Fruit fly (Drosophila melanogaster) whole organism, pupa: ENCODE results near the gene Cpr78Ca.

Source experiments
- CG13204 ChIP-seq: fragments of 200-800 bp; sonication (Bioruptor generic); optimal IDR thresholded peaks from 2 replicates; lab custom pipeline; 2018; ENCODE audit warnings: missing biosample characterization, mild to moderate bottlenecking, missing genetic modification characterization, moderate library complexity
- CG14655 ChIP-seq: fragments of 200-800 bp; sonication (Bioruptor generic); optimal IDR thresholded peaks from 3 replicates; lab custom pipeline; 2017; ENCODE audit warnings: mild to moderate bottlenecking, missing biosample characterization, missing genetic modification reagents, missing genetic modification characterization
- CG15710 ChIP-seq: fragments of 200-800 bp; sonication (Bioruptor generic); optimal IDR thresholded peaks from 2 replicates; lab custom pipeline; 2018; ENCODE audit warnings: missing biosample characterization, mild to moderate bottlenecking, missing genetic modification characterization, moderate library complexity
- CG17806 ChIP-seq: fragments of 200-800 bp; sonication (Bioruptor generic); optimal IDR thresholded peaks from 2 replicates; lab custom pipeline; 2018; ENCODE audit warnings: missing biosample characterization, mild to moderate bottlenecking, missing genetic modification characterization, moderate library complexity
- CG32121 ChIP-seq: fragments of 200-800 bp; sonication (Bioruptor generic); IDR thresholded peaks from 2 replicates; pipeline ENCODE4 v1.3.6; 2022; ENCODE audit warnings: missing biosample characterization, missing genetic modification characterization
- CG34367 ChIP-seq: fragments of 200-800 bp; sonication (Bioruptor generic); optimal IDR thresholded peaks from 2 replicates; lab custom pipeline; 2018; ENCODE audit warnings: missing biosample characterization, mild to moderate bottlenecking, missing genetic modification characterization
- CG9948 ChIP-seq: fragments of 200-800 bp; sonication (Bioruptor generic); optimal IDR thresholded peaks from 2 replicates; lab custom pipeline; 2018; ENCODE audit warnings: missing biosample characterization, mild to moderate bottlenecking, missing genetic modification characterization, moderate library complexity
- EcR ChIP-seq: fragments of 200-800 bp; sonication (Bioruptor generic); optimal IDR thresholded peaks from 3 replicates; lab custom pipeline; 2019; ENCODE audit warnings: missing biosample characterization, missing genetic modification characterization, mild to moderate bottlenecking, moderate library complexity, missing genetic modification reagents
- fd96Ca ChIP-seq: fragments of 200-800 bp; sonication (Bioruptor generic); IDR thresholded peaks from 3 replicates; pipeline ENCODE4 v1.3.6; 2022; ENCODE audit warnings: missing biosample characterization, missing genetic modification characterization
- gl ChIP-seq: fragments of 200-800 bp; sonication (Bioruptor generic); optimal IDR thresholded peaks from 2 replicates; lab custom pipeline; 2018; ENCODE audit warnings: missing biosample characterization, mild to moderate bottlenecking, missing genetic modification characterization

DNA sequence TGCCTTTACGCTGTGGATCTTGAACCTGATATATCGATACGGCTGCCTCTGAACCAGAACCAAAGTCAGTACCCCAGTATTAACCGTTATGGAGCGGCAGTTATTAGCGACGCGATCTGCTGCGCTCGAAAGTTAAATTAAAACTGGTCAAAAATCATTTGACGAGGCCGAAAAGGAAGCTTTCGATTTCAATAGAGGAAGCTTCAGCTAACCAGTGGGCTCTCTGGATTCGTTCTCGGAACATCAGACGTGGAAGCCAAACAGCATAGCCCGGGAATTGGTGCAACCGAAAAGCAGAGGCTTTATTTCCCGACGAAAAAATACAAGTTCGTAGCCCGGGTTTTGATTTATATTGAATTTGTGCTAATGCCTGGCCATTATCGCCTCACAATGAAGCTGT lies at the start of gene Cpr78Ca:
- TF ChIP-seq gl (tag; lab: Kevin White, UChicago) (no peak), CG32121 (GFP tag; lab: Robert Waterston, UW) (no peak), CG34367 (tag; lab: Kevin White, UChicago) (no peak), CG14655 (GFP tag; lab: Kevin White, UChicago) (no peak), fd96Ca (GFP tag; lab: Robert Waterston, UW) (no peak), EcR (GFP tag; lab: Kevin White, UChicago) (no peak), CG13204 (GFP tag; lab: Kevin White, UChicago) (no peak), CG9948 (tag; lab: Kevin White, UChicago) (no peak), CG17806 (tag; lab: Kevin White, UChicago) (no peak), CG15710 (no peak)
